Worm (Caenorhabditis elegans): ENCODE data around the gene grl-28.

Gene grl-28

ce11 chrV:3582086-3582485 lies 30.4 kb upstream of the grl-28 start (continued):
- TF ChIP-seq T26A8.4 (GFP tag; IDR thresholded peaks at IDR 0.05) (peak; percentile 49), lir-3 (tag; optimal IDR thresholded peaks at IDR 0.05) (no peak), egl-27 (tag; optimal IDR thresholded peaks at IDR 0.05) (no peak), F10B5.3 (tag; optimal IDR thresholded peaks at IDR 0.05) (no peak), lin-29 (GFP tag; IDR thresholded peaks at IDR 0.05) (no peak), ceh-20 (GFP tag; IDR thresholded peaks at IDR 0.05) (no peak), Y5F2A.4 (GFP tag; optimal IDR thresholded peaks at IDR 0.05) (no peak), nhr-48 (tag; optimal IDR thresholded peaks at IDR 0.05) (peak; percentile 20), snpc-4 (tag; optimal IDR thresholded peaks at IDR 0.05) (no peak), madf-9 (GFP tag; conservative IDR thresholded peaks at IDR 0.05) (0 out of 2 replicates have a peak, but pooled peaks have one; percentile 4), skn-1 (tag; optimal IDR thresholded peaks at IDR 0.05) (no peak), rbr-2 (tag; optimal IDR thresholded peaks at IDR 0.05) (no peak), F49E8.2 (tag; optimal IDR thresholded peaks at IDR 0.05; ENCODE audit: borderline replicate concordance) (peak; percentile 62), daf-16 (GFP tag; optimal IDR thresholded peaks at IDR 0.05) (no peak), daf-16 (tag; optimal IDR thresholded peaks at IDR 0.05) (no peak), arid-1 (GFP tag; conservative IDR thresholded peaks at IDR 0.05) (peak; percentile 68; the same call in 1 of the 2 replicates), R02D3.7 (tag; optimal IDR thresholded peaks at IDR 0.05) (no peak), lin-13 (GFP tag; optimal IDR thresholded peaks at IDR 0.05) (peak; percentile 31), pha-4 (GFP tag; IDR thresholded peaks at IDR 0.05) (peak; percentile 75; the same call in 1 of the 2 replicates), pha-4 (tag; optimal IDR thresholded peaks at IDR 0.05) (no peak), spr-3 (GFP tag; optimal IDR thresholded peaks at IDR 0.05) (no peak)

ce11 chrV:3581643-3582042 lies 30.0 kb upstream of the grl-28 start:
- TF ChIP-seq nhr-111 (GFP tag; optimal IDR thresholded peaks at IDR 0.05) (no peak), jun-1 (tag; optimal IDR thresholded peaks at IDR 0.05) (no peak), zag-1 (tag; optimal IDR thresholded peaks at IDR 0.05) (no peak), unc-62 (GFP tag; optimal IDR thresholded peaks at IDR 0.05 in 1 of 2) (peak in 1 of 2 experiments; percentile 75), unc-62 (tag; optimal IDR thresholded peaks at IDR 0.05) (no peak), set-16 (GFP tag; IDR thresholded peaks at IDR 0.05) (peak; percentile 80), ceh-44 (GFP tag; IDR thresholded peaks at IDR 0.05) (no peak), gei-8 (GFP tag; optimal IDR thresholded peaks at IDR 0.05) (no peak)

ce11 chrV:3581034-3581433 lies 29.4 kb upstream of the grl-28 start:
- no peak for TF ChIP-seq mep-1 (tag; optimal IDR thresholded peaks at IDR 0.05)
- no peak for TF ChIP-seq mxl-3 (GFP tag; optimal IDR thresholded peaks at IDR 0.05)
- TF ChIP-seq zag-1 (tag; optimal IDR thresholded peaks at IDR 0.05), result no peak
- TF ChIP-seq aha-1 (tag), result peak; percentile 92
- TF ChIP-seq pqm-1 (tag; optimal IDR thresholded peaks at IDR 0.05), result no peak
- TF ChIP-seq zfp-2 (tag; optimal IDR thresholded peaks at IDR 0.05), result no peak
- TF ChIP-seq lin-15B (tag; optimal IDR thresholded peaks at IDR 0.05), result no peak
- peak in 1 of 2 experiments; percentile 4 for TF ChIP-seq mdl-1 (tag; optimal IDR thresholded peaks at IDR 0.05)
- TF ChIP-seq nhr-28 (tag; optimal IDR thresholded peaks at IDR 0.05), result peak; percentile 20
- TF ChIP-seq dve-1 (tag; optimal IDR thresholded peaks at IDR 0.05; ENCODE audit: insufficient read depth), result peak; percentile 35
- no peak for TF ChIP-seq nhr-10 (tag; optimal IDR thresholded peaks at IDR 0.05)
- TF ChIP-seq fkh-10 (GFP tag; optimal IDR thresholded peaks at IDR 0.05), result no peak
- TF ChIP-seq hlh-30 (tag; optimal IDR thresholded peaks at IDR 0.05; ENCODE audit: insufficient read depth), result peak; percentile 36
- TF ChIP-seq Y75B8A.6 (GFP tag; IDR thresholded peaks at IDR 0.05), result no peak
- TF ChIP-seq nhr-48 (tag; optimal IDR thresholded peaks at IDR 0.05), result no peak
- no peak for TF ChIP-seq Y48G9A.11 (GFP tag; IDR thresholded peaks at IDR 0.05)
- TF ChIP-seq hlh-11 (tag; optimal IDR thresholded peaks at IDR 0.05), result peak; percentile 9
- no peak for TF ChIP-seq dmd-9 (GFP tag; IDR thresholded peaks at IDR 0.05)
- TF ChIP-seq daf-16 (GFP tag; optimal IDR thresholded peaks at IDR 0.05), result peak in 1 of 2 experiments; percentile 20
- peak; percentile 88 for TF ChIP-seq daf-16 (tag; optimal IDR thresholded peaks at IDR 0.05)
- no peak for TF ChIP-seq mxl-2 (GFP tag; conservative IDR thresholded peaks at IDR 0.05)
- no peak for TF ChIP-seq F44E2.7 (GFP tag; IDR thresholded peaks at IDR 0.05)

Measured in whole organism, L4 larva.